Fruit fly (Drosophila melanogaster) whole organism, embryonic: ENCODE measurements around the gene ND-49.

Source experiments
- Aef1 ChIP-seq: fragments of 200-800 bp; sonication (Bioruptor generic); IDR thresholded peaks from 3 replicates; pipeline ENCODE4 v1.3.6; 2022; ENCODE audit warnings: missing biosample characterization, missing genetic modification characterization
- Asciz ChIP-seq: fragments of 200-800 bp; sonication (Bioruptor generic); optimal IDR thresholded peaks from 2 replicates; lab custom pipeline; 2017; ENCODE audit warnings: missing biosample characterization, mild to moderate bottlenecking, missing genetic modification characterization, missing genetic modification reagents
- Awh ChIP-seq: fragments of 200-800 bp; sonication (Bioruptor generic); IDR thresholded peaks from 2 replicates; pipeline ENCODE4, ENCODE4 v1.3.6; 2022; ENCODE audit warnings: missing biosample characterization, missing genetic modification characterization
- BEAF-32 ChIP-seq: fragments of 200-800 bp; sonication (Bioruptor generic); optimal IDR thresholded peaks from 3 replicates; lab custom pipeline; 2017; ENCODE audit warnings: missing biosample characterization, missing genetic modification characterization, mild to moderate bottlenecking, moderate library complexity, missing genetic modification reagents
- Blimp-1 ChIP-seq: fragments of 200-800 bp; sonication (Bioruptor generic); optimal IDR thresholded peaks from 3 replicates; lab custom pipeline; 2018; ENCODE audit warnings: missing biosample characterization, missing genetic modification characterization, mild to moderate bottlenecking, moderate library complexity, missing genetic modification reagents
- CG1024 ChIP-seq: fragments of 200-800 bp; sonication (Bioruptor generic); IDR thresholded peaks from 2 replicates; pipeline ENCODE4 v1.3.6; 2022; ENCODE audit warnings: missing biosample characterization, missing genetic modification characterization
- CG10267 ChIP-seq: fragments of 200-800 bp; sonication (Bioruptor generic); optimal IDR thresholded peaks from 2 replicates; lab custom pipeline; 2018; ENCODE audit warnings: missing biosample characterization, mild to moderate bottlenecking, missing genetic modification characterization, moderate library complexity
- CG10431 ChIP-seq: fragments of 200-800 bp; sonication (Bioruptor generic); optimal IDR thresholded peaks from 3 replicates; lab custom pipeline; 2018; ENCODE audit warnings: missing biosample characterization, mild to moderate bottlenecking, missing genetic modification characterization
- CG12659 ChIP-seq: fragments of 200-800 bp; sonication (Bioruptor generic); optimal IDR thresholded peaks from 3 replicates; lab custom pipeline; 2017; ENCODE audit warnings: mild to moderate bottlenecking, missing biosample characterization, missing genetic modification reagents, missing genetic modification characterization
- CG13894 ChIP-seq: fragments of 200-800 bp; sonication (Bioruptor generic); optimal IDR thresholded peaks from 3 replicates; lab custom pipeline; 2018; ENCODE audit warnings: missing biosample characterization, mild to moderate bottlenecking, missing genetic modification characterization, moderate library complexity
- CG17802 ChIP-seq: fragments of 200-800 bp; sonication (Bioruptor generic); optimal IDR thresholded peaks from 2 replicates; lab custom pipeline; 2018; ENCODE audit warnings: missing biosample characterization, mild to moderate bottlenecking, missing genetic modification characterization, moderate library complexity
- CG18262 ChIP-seq: fragments of 200-800 bp; optimal IDR thresholded peaks from 3 replicates; lab custom pipeline; 2019; ENCODE audit warnings: missing biosample characterization, mild to moderate bottlenecking, missing genetic modification characterization, moderate library complexity
- CG30020 ChIP-seq: fragments of 200-800 bp; optimal IDR thresholded peaks from 2 replicates; lab custom pipeline; 2019; ENCODE audit warnings: missing biosample characterization, mild to moderate bottlenecking, missing genetic modification characterization, moderate library complexity
- CG4617 ChIP-seq: fragments of 200-800 bp; sonication (Bioruptor generic); optimal IDR thresholded peaks from 3 replicates; lab custom pipeline; 2016; ENCODE audit warnings: missing biosample characterization, missing genetic modification characterization, borderline replicate concordance
- CG5953 ChIP-seq: fragments of 200-800 bp; sonication (Bioruptor generic); IDR thresholded peaks from 2 replicates; pipeline ENCODE4 v1.3.6; 2022; ENCODE audit warnings: missing biosample characterization, missing genetic modification characterization
- CG6272 ChIP-seq: fragments of 200-800 bp; sonication (Bioruptor generic); IDR thresholded peaks from 2 replicates; pipeline ENCODE4 v1.3.6; 2022; ENCODE audit warnings: missing biosample characterization, missing genetic modification characterization
- CG8388 ChIP-seq: fragments of 200-800 bp; sonication (Bioruptor generic); optimal IDR thresholded peaks from 2 replicates; lab custom pipeline; 2019; ENCODE audit warnings: missing biosample characterization, mild to moderate bottlenecking, missing genetic modification characterization, moderate library complexity
- CG9215 ChIP-seq: fragments of 200-800 bp; sonication (Bioruptor generic); IDR thresholded peaks from 2 replicates; pipeline ENCODE4 v1.3.6; 2022; ENCODE audit warnings: missing biosample characterization, missing genetic modification characterization
- CG9437 ChIP-seq: fragments of 200-800 bp; sonication (Bioruptor generic); optimal IDR thresholded peaks from 2 replicates; lab custom pipeline; 2018; ENCODE audit warnings: missing biosample characterization, mild to moderate bottlenecking, missing genetic modification characterization
- CrebB ChIP-seq: fragments of 200-800 bp; sonication (Bioruptor generic); optimal IDR thresholded peaks from 3 replicates; lab custom pipeline; 2018; ENCODE audit warnings: missing biosample characterization, mild to moderate bottlenecking, missing genetic modification characterization
- D ChIP-seq, 2 experiments: fragments of 200-800 bp in 1 of 2; fragments of >200 bp in 1 of 2; sonication (Bioruptor generic) in 1 of 2; optimal IDR thresholded peaks; 2 replicates in 1 of 2; 3 replicates in 1 of 2; lab custom pipeline; 2017; ENCODE audit warnings: mild to moderate bottlenecking in 1 of 2, missing biosample characterization in 1 of 2, missing genetic modification characterization in 1 of 2, missing genetic modification reagents in 1 of 2
- Fer1 ChIP-seq: fragments of 200-800 bp; sonication (Bioruptor generic); optimal IDR thresholded peaks from 2 replicates; lab custom pipeline; 2017; ENCODE audit warnings: missing biosample characterization, mild to moderate bottlenecking, missing genetic modification characterization
- Lhr ChIP-seq: fragments of 200-800 bp; sonication (Bioruptor generic); optimal IDR thresholded peaks from 3 replicates; lab custom pipeline; 2017; ENCODE audit warnings: mild to moderate bottlenecking, missing biosample characterization, missing genetic modification reagents, missing genetic modification characterization
- MESR4 ChIP-seq: fragments of 200-800 bp; sonication (Bioruptor generic); optimal IDR thresholded peaks from 2 replicates; lab custom pipeline; 2018; ENCODE audit warnings: missing biosample characterization, mild to moderate bottlenecking, missing genetic modification characterization, moderate library complexity
- Myb ChIP-seq: fragments of 200-800 bp; sonication (Bioruptor generic); optimal IDR thresholded peaks from 2 replicates; lab custom pipeline; 2016; ENCODE audit warnings: missing biosample characterization, missing genetic modification characterization
- Pdp1 ChIP-seq, 2 experiments: fragments of 200-800 bp; sonication (Bioruptor generic); optimal IDR thresholded peaks; 3 replicates each; lab custom pipeline; 2016; ENCODE audit warnings: missing biosample characterization in 2 of 2, missing genetic modification characterization in 2 of 2, mild to moderate bottlenecking in 1 of 2, moderate library complexity in 1 of 2
- Sry-δ ChIP-seq: fragments of 200-800 bp; sonication (Bioruptor generic); optimal IDR thresholded peaks from 2 replicates; lab custom pipeline; 2016; ENCODE audit warnings: missing biosample characterization, missing genetic modification characterization
- YL-1 ChIP-seq: fragments of 200-800 bp; sonication (Bioruptor generic); optimal IDR thresholded peaks from 3 replicates; lab custom pipeline; 2017; ENCODE audit warnings: missing biosample characterization, mild to moderate bottlenecking, missing genetic modification characterization
- cg ChIP-seq: fragments of 200-800 bp; sonication (Bioruptor generic); optimal IDR thresholded peaks from 3 replicates; lab custom pipeline; 2019; ENCODE audit warnings: missing biosample characterization, mild to moderate bottlenecking, missing genetic modification characterization, moderate library complexity
- crp ChIP-seq, 2 experiments: fragments of 200-800 bp; sonication (Bioruptor generic); optimal IDR thresholded peaks; 2 replicates in 1 of 2; 3 replicates in 1 of 2; lab custom pipeline; 2017; ENCODE audit warnings: missing biosample characterization in 2 of 2, missing genetic modification characterization in 2 of 2, mild to moderate bottlenecking in 1 of 2, moderate library complexity in 1 of 2
- dmrt11E ChIP-seq: fragments of 200-800 bp; sonication (Bioruptor generic); optimal IDR thresholded peaks from 3 replicates; lab custom pipeline; 2018; ENCODE audit warnings: missing biosample characterization, mild to moderate bottlenecking, missing genetic modification characterization, moderate library complexity
- esg ChIP-seq: fragments of 200-800 bp; sonication (Bioruptor generic); conservative IDR thresholded peaks from 2 replicates; pipeline ENCODE4 v1.3.6; 2022; ENCODE audit warnings: missing biosample characterization, missing genetic modification characterization
- fd64A ChIP-seq: fragments of 200-800 bp; sonication (Bioruptor generic); optimal IDR thresholded peaks from 3 replicates; lab custom pipeline; 2018; ENCODE audit warnings: missing biosample characterization, mild to moderate bottlenecking, missing genetic modification characterization
- nmo ChIP-seq: fragments of 200-800 bp; sonication (Bioruptor generic); optimal IDR thresholded peaks from 2 replicates; lab custom pipeline; 2018; ENCODE audit warnings: missing biosample characterization, mild to moderate bottlenecking, missing genetic modification characterization, moderate library complexity
- otp ChIP-seq: fragments of 200-800 bp; sonication (Bioruptor generic); IDR thresholded peaks from 3 replicates; pipeline ENCODE4, ENCODE4 v1.3.6; 2022; ENCODE audit warnings: missing biosample characterization, missing genetic modification characterization
- pzg ChIP-seq: fragments of 200-800 bp; sonication (Bioruptor generic); optimal IDR thresholded peaks from 3 replicates; lab custom pipeline; 2018; ENCODE audit warnings: missing biosample characterization, mild to moderate bottlenecking, missing genetic modification characterization, moderate library complexity
- sens ChIP-seq: fragments of 200-800 bp; sonication (Bioruptor generic); peaks from one replicate; lab custom pipeline; 2016; ENCODE audit warnings: missing biosample characterization, missing genetic modification characterization
- seq ChIP-seq: fragments of 200-800 bp; sonication (Bioruptor generic); IDR thresholded peaks from 2 replicates; pipeline ENCODE4 v1.3.6; 2022; ENCODE audit warnings: missing biosample characterization, missing genetic modification characterization
- slbo ChIP-seq: fragments of 200-800 bp; sonication (Bioruptor generic); IDR thresholded peaks from 2 replicates; pipeline ENCODE4 v1.3.6; 2022; ENCODE audit warnings: missing biosample characterization, missing genetic modification characterization
- so ChIP-seq: fragments of 200-800 bp; sonication (Bioruptor generic); IDR thresholded peaks from 3 replicates; pipeline ENCODE4 v1.3.6; 2022; ENCODE audit warnings: missing biosample characterization, missing genetic modification characterization
- sqz ChIP-seq: fragments of 200-800 bp; sonication (Bioruptor generic); optimal IDR thresholded peaks from 3 replicates; lab custom pipeline; 2018; ENCODE audit warnings: missing biosample characterization, mild to moderate bottlenecking, missing genetic modification characterization
- tna ChIP-seq: fragments of 200-800 bp; sonication (Bioruptor generic); IDR thresholded peaks from 2 replicates; pipeline ENCODE4 v1.3.6; 2022; ENCODE audit warnings: missing biosample characterization, missing genetic modification characterization; ENCODE audit not compliant: partially characterized antibody
- trem ChIP-seq: fragments of 200-800 bp; optimal IDR thresholded peaks from 3 replicates; lab custom pipeline; 2019; ENCODE audit warnings: missing biosample characterization, mild to moderate bottlenecking, missing genetic modification characterization, moderate library complexity
- unpg ChIP-seq: fragments of 200-800 bp; sonication (Bioruptor generic); optimal IDR thresholded peaks from 3 replicates; lab custom pipeline; 2018; ENCODE audit warnings: missing biosample characterization, mild to moderate bottlenecking, missing genetic modification characterization, moderate library complexity

The ND-49 gene

DNA sequence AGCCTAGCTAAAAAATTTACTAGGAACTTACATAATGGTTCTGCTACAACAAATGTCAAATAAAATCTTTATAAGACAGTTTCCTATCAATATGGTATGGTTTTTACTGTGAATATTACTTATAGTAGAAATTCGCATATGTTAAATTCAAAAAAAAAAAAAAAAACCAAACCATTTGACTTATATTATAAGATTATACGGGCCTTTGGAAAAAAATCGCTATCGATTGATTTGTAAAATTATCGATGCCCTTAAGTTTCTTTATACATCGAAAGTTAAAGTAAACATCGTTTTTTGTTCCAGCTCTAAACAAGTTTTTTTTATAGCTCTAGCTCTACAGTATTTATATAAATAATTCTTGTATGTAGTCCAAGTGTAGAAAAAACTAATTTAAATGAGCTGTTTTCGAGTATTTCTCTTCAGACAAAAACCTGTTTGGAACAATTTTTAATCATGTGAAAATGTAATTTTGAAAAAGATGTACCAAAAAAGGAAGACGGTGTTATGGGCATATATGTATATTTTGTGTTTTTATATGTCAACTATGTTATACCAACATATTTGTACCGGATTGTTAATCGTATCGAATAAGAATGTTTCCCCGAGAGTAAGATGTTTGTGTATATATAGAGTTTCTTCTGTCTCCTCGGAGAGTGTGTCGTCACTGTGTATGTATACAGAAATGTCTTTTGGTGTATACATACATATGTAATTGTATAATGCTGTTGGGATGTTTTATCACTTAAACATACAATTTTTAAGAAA, at the start of gene ND-49, which contains the start of gene Ephrin:
Gene ND-49 (minus strand): TSS at position 51 of the 765 bp plus-strand sequence.
Gene Ephrin (plus strand): TSS at position 252 of the 765 bp plus-strand sequence.
- TF ChIP-seq CG10267 (tag; lab: Kevin White, UChicago) (peak; percentile 6), CrebB (tag; lab: Kevin White, UChicago) (no peak), BEAF-32 (peak; percentile 58), CG4617 (GFP tag; lab: Kevin White, UChicago) (peak; percentile 67), CG18262 (tag; lab: Kevin White, UChicago) (peak; percentile 3), YL-1 (GFP tag; lab: Kevin White, UChicago) (peak; percentile 70), Blimp-1 (GFP tag; lab: Kevin White, UChicago) (no peak), CG12659 (peak; percentile 55), Awh (GFP tag; lab: Robert Waterston, UW) (no peak), MESR4 (GFP tag; lab: Kevin White, UChicago) (peak; percentile 83), CG1024 (GFP tag; lab: Robert Waterston, UW) (peak; percentile 91; the same call in 1 of the 2 replicates), so (GFP tag; lab: Robert Waterston, UW) (no peak), pzg (GFP tag; lab: Kevin White, UChicago) (peak; percentile 13), Myb (GFP tag; lab: Kevin White, UChicago) (no peak), Sry-δ (peak; percentile 46), Pdp1 (GFP tag; optimal IDR thresholded peaks at IDR 0.05; lab: Kevin White, UChicago) (peak in 1 of 2 experiments; percentile 95), sens (peak; percentile 75), Asciz (GFP tag; lab: Kevin White, UChicago) (peak; percentile 5), Fer1 (peak; percentile 30), cg (GFP tag; lab: Kevin White, UChicago) (peak; percentile 76), CG30020 (tag; lab: Kevin White, UChicago) (peak; percentile 95), sqz (GFP tag; lab: Kevin White, UChicago) (peak; percentile 75), CG17802 (tag; lab: Kevin White, UChicago) (peak; percentile 96)
- TF ChIP-seq, all 482 proteins: peak for 18

dm6 chr4:610398-611319, 39.3 kb upstream of the ND-49 start, which contains the start of gene Eph:
TSS of gene Eph (plus strand) at chr4:610684.
- no peak for TF ChIP-seq fd64A (GFP tag; lab: Kevin White, UChicago)
- TF ChIP-seq Sry-δ: peak; percentile 19
- TF ChIP-seq esg (GFP tag; lab: Robert Waterston, UW): no peak
- TF ChIP-seq CG8388: no peak
- no peak for TF ChIP-seq unpg (GFP tag; lab: Kevin White, UChicago)
- TF ChIP-seq seq (GFP tag; lab: Robert Waterston, UW): no peak
- no peak for TF ChIP-seq CG5953 (GFP tag; lab: Robert Waterston, UW)
- peak; percentile 9 for TF ChIP-seq Lhr (GFP tag; lab: Kevin White, UChicago)
- TF ChIP-seq D (optimal IDR thresholded peaks at IDR 0.05; lab: Kevin White, UChicago): no peak
- no peak for TF ChIP-seq D (GFP tag; optimal IDR thresholded peaks at IDR 0.05; lab: Kevin White, UChicago)
- peak; percentile 88 for TF ChIP-seq CG10431 (GFP tag; lab: Kevin White, UChicago)
- no peak for TF ChIP-seq tna (GFP tag; lab: Robert Waterston, UW)
- no peak for TF ChIP-seq CG6272 (GFP tag; lab: Robert Waterston, UW)
- TF ChIP-seq YL-1 (GFP tag; lab: Kevin White, UChicago): peak; percentile 30
- no peak for TF ChIP-seq otp (GFP tag; lab: Robert Waterston, UW)
- TF ChIP-seq trem (tag; lab: Kevin White, UChicago): peak; percentile 18
- no peak for TF ChIP-seq crp (GFP tag; optimal IDR thresholded peaks at IDR 0.05; lab: Kevin White, UChicago)
- TF ChIP-seq Aef1 (GFP tag; lab: Robert Waterston, UW): no peak
- TF ChIP-seq pzg (GFP tag; lab: Kevin White, UChicago): peak; percentile 49
- peak; percentile 45 for TF ChIP-seq CG9437 (GFP tag; lab: Kevin White, UChicago)
- TF ChIP-seq slbo (GFP tag; lab: Robert Waterston, UW): no peak
- TF ChIP-seq nmo (GFP tag; lab: Kevin White, UChicago): no peak
- no peak for TF ChIP-seq CG13894
- TF ChIP-seq dmrt11E (tag; lab: Kevin White, UChicago): peak; percentile 22
- TF ChIP-seq CG9215 (GFP tag; lab: Robert Waterston, UW): no peak
